Fruit fly (Drosophila melanogaster): ENCODE measurements around the gene CG9130.
A peak's percentile ranks its signal among the peaks of the same experiment; 100 is the strongest.

The CG9130 gene

dm6 chr3L:1265423-1266002 lies 13.7 kb downstream of the CG9130 start:
- TF ChIP-seq Hr83 (GFP tag; optimal IDR thresholded peaks at IDR 0.05; ENCODE audit: poor library complexity, severe bottlenecking) (no peak), Vsx2 (GFP tag; optimal IDR thresholded peaks at IDR 0.05; ENCODE audit: partially characterized antibody) (peak; percentile 34), rgr (GFP tag; optimal IDR thresholded peaks at IDR 0.05) (no peak), dsf (GFP tag; optimal IDR thresholded peaks at IDR 0.05; ENCODE audit: borderline replicate concordance) (no peak), CG9705 (GFP tag; optimal IDR thresholded peaks at IDR 0.05) (no peak), Dif (GFP tag; optimal IDR thresholded peaks at IDR 0.05; ENCODE audit: partially characterized antibody) (peak; percentile 68), foxo (GFP tag; optimal IDR thresholded peaks at IDR 0.05) (no peak), ey (GFP tag; optimal IDR thresholded peaks at IDR 0.05) (no peak), dl (GFP tag; optimal IDR thresholded peaks at IDR 0.05; ENCODE audit: insufficient read depth in 1 of 2, partially characterized antibody in 2 of 2) (peak in 1 of 2 experiments; percentile 45), CrebA (GFP tag; optimal IDR thresholded peaks at IDR 0.05; ENCODE audit: borderline replicate concordance) (no peak), usp (GFP tag; optimal IDR thresholded peaks at IDR 0.05) (no peak), psq (GFP tag; optimal IDR thresholded peaks at IDR 0.05) (no peak), Rel (GFP tag; optimal IDR thresholded peaks at IDR 0.05) (no peak), Rel (tag; optimal IDR thresholded peaks at IDR 0.05) (peak; percentile 52), Mio (GFP tag; optimal IDR thresholded peaks at IDR 0.05) (no peak), h (GFP tag; optimal IDR thresholded peaks at IDR 0.05) (no peak), fru (GFP tag; optimal IDR thresholded peaks at IDR 0.05) (no peak)

- TF ChIP-seq N (GFP tag; optimal IDR thresholded peaks at IDR 0.05), result no peak
- no peak for TF ChIP-seq pan (optimal IDR thresholded peaks at IDR 0.05)
- peak; percentile 31 for TF ChIP-seq Dif (GFP tag; optimal IDR thresholded peaks at IDR 0.05; ENCODE audit: partially characterized antibody)
Measured at dm6 chr3L:1269013-1269412, 17.2 kb downstream of the CG9130 start.

dm6 chr3L:1275767-1276166 lies 24.0 kb downstream of the CG9130 start, which contains the start of gene CG32333:
Gene CG32333 (plus strand): TSS chr3L:1275956.
- TF ChIP-seq HLH106 (tag; optimal IDR thresholded peaks at IDR 0.05), result no peak

- TF ChIP-seq Sp1 (GFP tag; optimal IDR thresholded peaks at IDR 0.05), result no peak
- TF ChIP-seq dl (GFP tag; optimal IDR thresholded peaks at IDR 0.05; ENCODE audit: insufficient read depth in 1 of 2, partially characterized antibody in 2 of 2), result no peak
- TF ChIP-seq sage (GFP tag; optimal IDR thresholded peaks at IDR 0.05), result no peak
- no peak for TF ChIP-seq lola (GFP tag; optimal IDR thresholded peaks at IDR 0.05)
- TF ChIP-seq brk (GFP tag; optimal IDR thresholded peaks at IDR 0.05), result no peak
- TF ChIP-seq fru (GFP tag; optimal IDR thresholded peaks at IDR 0.05), result no peak
- no peak for TF ChIP-seq sv (GFP tag; optimal IDR thresholded peaks at IDR 0.05)
Measured at dm6 chr3L:1277937-1278336, 26.1 kb downstream of the CG9130 start.

dm6 chr3L:1279685-1280084 lies 27.9 kb downstream of the CG9130 start:
- TF ChIP-seq ey (GFP tag; optimal IDR thresholded peaks at IDR 0.05) (peak; percentile 18), Jra (GFP tag; optimal IDR thresholded peaks at IDR 0.05) (no peak), psq (GFP tag; optimal IDR thresholded peaks at IDR 0.05) (no peak)

dm6 chr3L:1280890-1281622 lies 29.2 kb downstream of the CG9130 start:
- TF ChIP-seq N (GFP tag; optimal IDR thresholded peaks at IDR 0.05) (no peak), CrebA (GFP tag; optimal IDR thresholded peaks at IDR 0.05; ENCODE audit: borderline replicate concordance) (no peak), sage (GFP tag; optimal IDR thresholded peaks at IDR 0.05) (no peak), Mio (GFP tag; optimal IDR thresholded peaks at IDR 0.05) (no peak), Myc (optimal IDR thresholded peaks at IDR 0.05) (no peak), h (GFP tag; optimal IDR thresholded peaks at IDR 0.05) (no peak), brk (GFP tag; optimal IDR thresholded peaks at IDR 0.05) (no peak), fru (GFP tag; optimal IDR thresholded peaks at IDR 0.05) (no peak), lola (GFP tag; optimal IDR thresholded peaks at IDR 0.05) (no peak), tai (GFP tag; optimal IDR thresholded peaks at IDR 0.05) (no peak)

Measured in whole organism, wandering third instar larva.